Fruit fly (Drosophila melanogaster): ENCODE results near the gene dunk.

- peak; percentile 34 for TF ChIP-seq Hr96 (GFP tag; optimal IDR thresholded peaks at IDR 0.05)
- TF ChIP-seq CG1620 (GFP tag; optimal IDR thresholded peaks at IDR 0.05), result peak; percentile 1
- no peak for TF ChIP-seq pad (GFP tag; optimal IDR thresholded peaks at IDR 0.05)
These were observed 21.7 kb upstream of the dunk start, which contains the start of gene CycK for dm6 chr2L:22129581-22130300.

Data from whole organism, adult.